Fruit fly (Drosophila melanogaster): ENCODE data around the gene Secp43.

The Secp43 gene

dm6 chr2L:4416089-4416488, 38.2 kb downstream of the Secp43 start:
- TF ChIP-seq foxo (GFP tag; optimal IDR thresholded peaks at IDR 0.05): peak in 1 of 2 experiments; percentile 1
- TF ChIP-seq lola (GFP tag; optimal IDR thresholded peaks at IDR 0.05): no peak
- TF ChIP-seq br (GFP tag; optimal IDR thresholded peaks at IDR 0.05): no peak
- TF ChIP-seq brk (GFP tag; optimal IDR thresholded peaks at IDR 0.05): no peak
- TF ChIP-seq Abd-B (GFP tag; optimal IDR thresholded peaks at IDR 0.05): no peak
- TF ChIP-seq ey (GFP tag; optimal IDR thresholded peaks at IDR 0.05): peak; percentile 13
- no peak for TF ChIP-seq dmrt93B (GFP tag; optimal IDR thresholded peaks at IDR 0.05)
- TF ChIP-seq fru (GFP tag; optimal IDR thresholded peaks at IDR 0.05): peak; percentile 1

dm6 chr2L:4414059-4414458, 40.2 kb downstream of the Secp43 start:
- no peak for TF ChIP-seq Dfd (GFP tag; optimal IDR thresholded peaks at IDR 0.05)
- no peak for TF ChIP-seq OdsH (GFP tag; optimal IDR thresholded peaks at IDR 0.05)
- no peak for TF ChIP-seq fru (GFP tag; optimal IDR thresholded peaks at IDR 0.05)
- no peak for TF ChIP-seq GATAd (GFP tag; optimal IDR thresholded peaks at IDR 0.05)
- no peak for TF ChIP-seq foxo (GFP tag; optimal IDR thresholded peaks at IDR 0.05)
- no peak for TF ChIP-seq h (GFP tag; optimal IDR thresholded peaks at IDR 0.05)
- no peak for TF ChIP-seq jim (GFP tag; optimal IDR thresholded peaks at IDR 0.05)
- no peak for TF ChIP-seq woc (GFP tag; optimal IDR thresholded peaks at IDR 0.05)
- TF ChIP-seq Hr83 (GFP tag; optimal IDR thresholded peaks at IDR 0.05; ENCODE audit: poor library complexity, severe bottlenecking): no peak
- TF ChIP-seq rgr (GFP tag; optimal IDR thresholded peaks at IDR 0.05): no peak

dm6 chr2L:4410855-4411254, 43.4 kb downstream of the Secp43 start, which contains the start of gene CG43055:
Gene CG43055, plus strand, starts transcription at chr2L:4411155.
- no peak for TF ChIP-seq CrebA (GFP tag; optimal IDR thresholded peaks at IDR 0.05; ENCODE audit: borderline replicate concordance)
- TF ChIP-seq Rel (GFP tag; optimal IDR thresholded peaks at IDR 0.05): no peak
- TF ChIP-seq Rel (tag; optimal IDR thresholded peaks at IDR 0.05): no peak
- no peak for TF ChIP-seq tai (GFP tag; optimal IDR thresholded peaks at IDR 0.05)
- TF ChIP-seq Myc (optimal IDR thresholded peaks at IDR 0.05): no peak
- TF ChIP-seq sv (GFP tag; optimal IDR thresholded peaks at IDR 0.05): no peak
- TF ChIP-seq Mio (GFP tag; optimal IDR thresholded peaks at IDR 0.05): no peak
- TF ChIP-seq fru (GFP tag; optimal IDR thresholded peaks at IDR 0.05): no peak
- TF ChIP-seq dl (GFP tag; optimal IDR thresholded peaks at IDR 0.05; ENCODE audit: insufficient read depth in 1 of 2, partially characterized antibody in 2 of 2): no peak
- TF ChIP-seq h (GFP tag; optimal IDR thresholded peaks at IDR 0.05): no peak
